Worm (Caenorhabditis elegans) whole organism, L2 larva: ENCODE measurements around the gene egl-4.

Experiments used
- F13H6.1 ChIP-seq: sonication (generic microtip); optimal IDR thresholded peaks from 2 replicates; lab custom pipeline; 2016; ENCODE audit warnings: missing genetic modification characterization, missing compliant biosample characterization
- ZK546.5 ChIP-seq: sonication (generic microtip); optimal IDR thresholded peaks from 2 replicates; lab custom pipeline; 2017; ENCODE audit warnings: missing biosample characterization, missing genetic modification characterization
- alr-1 ChIP-seq: fragments of 150-350 bp; optimal IDR thresholded peaks from 2 replicates; lab custom pipeline; 2014; ENCODE audit warnings: missing biosample characterization, missing genetic modification characterization
- aly-2 ChIP-seq: fragments of 150-350 bp; optimal IDR thresholded peaks from 2 replicates; lab custom pipeline; 2014; ENCODE audit warnings: missing biosample characterization, missing genetic modification characterization
- ama-1 ChIP-seq: fragments of 150-350 bp; optimal IDR thresholded peaks from 2 replicates; lab custom pipeline; 2018; ENCODE audit warnings: inconsistent platforms
- blmp-1 ChIP-seq: sonication (generic microtip); optimal IDR thresholded peaks from 2 replicates; lab custom pipeline; 2017; ENCODE audit warnings: missing genetic modification characterization, mild to moderate bottlenecking, missing compliant biosample characterization, antibody characterized with exemption, moderate library complexity; ENCODE audit not compliant: insufficient read depth
- ceh-16 ChIP-seq: fragments of 150-350 bp; optimal IDR thresholded peaks from 2 replicates; lab custom pipeline; 2014; ENCODE audit warnings: missing biosample characterization, missing genetic modification characterization
- ceh-82 ChIP-seq: fragments of 150-350 bp; optimal IDR thresholded peaks from 2 replicates; lab custom pipeline; 2014; ENCODE audit warnings: missing biosample characterization, missing genetic modification characterization
- crh-2 ChIP-seq: sonication (generic microtip); optimal IDR thresholded peaks from 2 replicates; lab custom pipeline; 2017; ENCODE audit warnings: missing biosample characterization, missing genetic modification characterization
- dmd-4 ChIP-seq: sonication (generic microtip); optimal IDR thresholded peaks from 2 replicates; lab custom pipeline; 2017; ENCODE audit warnings: missing biosample characterization, missing genetic modification characterization
- egl-27 ChIP-seq: sonication (generic microtip); optimal IDR thresholded peaks from 3 replicates; lab custom pipeline; 2017; ENCODE audit warnings: missing biosample characterization, missing genetic modification reagents, missing genetic modification characterization
- elt-1 ChIP-seq: fragments of 150-350 bp; optimal IDR thresholded peaks from 2 replicates; lab custom pipeline; 2014; ENCODE audit warnings: missing biosample characterization, missing genetic modification characterization
- elt-3 ChIP-seq: sonication (generic microtip); optimal IDR thresholded peaks from 2 replicates; lab custom pipeline; 2017; ENCODE audit warnings: missing biosample characterization, missing genetic modification characterization
- fos-1 ChIP-seq: fragments of 150-350 bp; optimal IDR thresholded peaks from 2 replicates; lab custom pipeline; 2014; ENCODE audit warnings: missing biosample characterization, missing genetic modification characterization
- gmeb-1 ChIP-seq: fragments of 150-350 bp; optimal IDR thresholded peaks from 2 replicates; lab custom pipeline; 2014; ENCODE audit warnings: missing biosample characterization, missing genetic modification characterization
- lin-11 ChIP-seq: fragments of 150-350 bp; sonication (generic microtip); optimal IDR thresholded peaks from 2 replicates; lab custom pipeline; 2014; ENCODE audit warnings: missing biosample characterization, missing genetic modification characterization, inconsistent platforms, mixed read lengths
- lin-13 ChIP-seq: fragments of 150-350 bp; optimal IDR thresholded peaks from 2 replicates; lab custom pipeline; 2014; ENCODE audit warnings: missing biosample characterization, missing genetic modification reagents, missing genetic modification characterization
- lsy-2 ChIP-seq, 2 experiments: fragments of 150-350 bp in 1 of 2; sonication (generic microtip) in 1 of 2; optimal IDR thresholded peaks; 2 replicates each; lab custom pipeline; 2014 to 2017; ENCODE audit warnings: missing biosample characterization in 2 of 2, missing genetic modification characterization in 2 of 2
- mdl-1 ChIP-seq, 2 experiments: fragments of 150-350 bp in 1 of 2; sonication (generic microtip) in 1 of 2; optimal IDR thresholded peaks; 2 replicates each; lab custom pipeline; 2017; ENCODE audit warnings: missing biosample characterization in 2 of 2, missing genetic modification characterization in 2 of 2
- nhr-11 ChIP-seq: fragments of 150-350 bp; optimal IDR thresholded peaks from 2 replicates; lab custom pipeline; 2014; ENCODE audit warnings: missing biosample characterization, missing genetic modification characterization
- nhr-12 ChIP-seq: fragments of 150-350 bp; optimal IDR thresholded peaks from 2 replicates; lab custom pipeline; 2014; ENCODE audit warnings: missing biosample characterization, missing genetic modification characterization
- nhr-129 ChIP-seq: fragments of 150-350 bp; optimal IDR thresholded peaks from 2 replicates; lab custom pipeline; 2014; ENCODE audit warnings: missing biosample characterization, missing genetic modification characterization
- nhr-23 ChIP-seq: fragments of 150-350 bp; optimal IDR thresholded peaks from 2 replicates; lab custom pipeline; 2014; ENCODE audit warnings: missing biosample characterization, missing genetic modification reagents, missing genetic modification characterization
- nhr-237 ChIP-seq: fragments of 150-350 bp; optimal IDR thresholded peaks from 2 replicates; lab custom pipeline; 2014; ENCODE audit warnings: missing biosample characterization, missing genetic modification characterization
- nhr-25 ChIP-seq: fragments of 150-350 bp; sonication (generic microtip); optimal IDR thresholded peaks from 3 replicates; lab custom pipeline; 2014; ENCODE audit warnings: missing biosample characterization, missing genetic modification characterization
- nhr-6 ChIP-seq: fragments of 150-350 bp; optimal IDR thresholded peaks from 2 replicates; lab custom pipeline; 2014; ENCODE audit warnings: missing biosample characterization, missing genetic modification characterization
- nhr-77 ChIP-seq: fragments of 150-350 bp; optimal IDR thresholded peaks from 2 replicates; lab custom pipeline; 2014; ENCODE audit warnings: missing biosample characterization, missing genetic modification characterization
- peb-1 ChIP-seq: fragments of 150-350 bp; optimal IDR thresholded peaks from 2 replicates; lab custom pipeline; 2014; ENCODE audit warnings: missing biosample characterization, missing genetic modification characterization
- sem-4 ChIP-seq: fragments of 150-350 bp; optimal IDR thresholded peaks from 2 replicates; lab custom pipeline; 2014; ENCODE audit warnings: missing biosample characterization, missing genetic modification reagents, missing genetic modification characterization
- skn-1 ChIP-seq: sonication (generic microtip); optimal IDR thresholded peaks from 2 replicates; lab custom pipeline; 2017; ENCODE audit warnings: missing biosample characterization, missing genetic modification characterization
- sma-9 ChIP-seq, 2 experiments: fragments of 150-350 bp in 1 of 2; sonication (generic microtip) in 1 of 2; optimal IDR thresholded peaks; 2 replicates each; lab custom pipeline; 2014 to 2016; ENCODE audit warnings: missing genetic modification characterization in 2 of 2, mild to moderate bottlenecking in 1 of 2, missing biosample characterization in 1 of 2, missing compliant biosample characterization in 1 of 2, missing genetic modification reagents in 1 of 2, moderate library complexity in 1 of 2
- unc-55 ChIP-seq: fragments of 150-350 bp; sonication (generic microtip); optimal IDR thresholded peaks from 3 replicates; lab custom pipeline; 2014; ENCODE audit warnings: missing biosample characterization, missing genetic modification reagents, missing genetic modification characterization
- unc-62 ChIP-seq: fragments of 150-350 bp; optimal IDR thresholded peaks from 2 replicates; lab custom pipeline; 2014; ENCODE audit warnings: missing biosample characterization, missing genetic modification reagents, missing genetic modification characterization
- zag-1 ChIP-seq: fragments of 150-350 bp; optimal IDR thresholded peaks from 2 replicates; lab custom pipeline; 2014; ENCODE audit warnings: missing biosample characterization, missing genetic modification characterization
- ztf-1 ChIP-seq: fragments of 200-800 bp; sonication (Bioruptor generic); conservative IDR thresholded peaks from 2 replicates; pipeline ENCODE4 v1.3.6; 2022; ENCODE audit warnings: missing genetic modification characterization, missing compliant biosample characterization
- ztf-11 ChIP-seq: sonication (generic microtip); optimal IDR thresholded peaks from 2 replicates; lab custom pipeline; 2017; ENCODE audit warnings: missing biosample characterization, missing genetic modification characterization

egl-4 gene

ce11 chrIV:1904072-1904671, 56.3 kb downstream of the egl-4 start:
- TF ChIP-seq lsy-2 (tag; optimal IDR thresholded peaks at IDR 0.05; lab: Kevin White, UChicago): peak; percentile 42 to 68
- TF ChIP-seq mdl-1 (tag; optimal IDR thresholded peaks at IDR 0.05; lab: Kevin White, UChicago): no peak
- TF ChIP-seq blmp-1 (tag; lab: Kevin White, UChicago): no peak
- no peak for TF ChIP-seq unc-62

DNA sequence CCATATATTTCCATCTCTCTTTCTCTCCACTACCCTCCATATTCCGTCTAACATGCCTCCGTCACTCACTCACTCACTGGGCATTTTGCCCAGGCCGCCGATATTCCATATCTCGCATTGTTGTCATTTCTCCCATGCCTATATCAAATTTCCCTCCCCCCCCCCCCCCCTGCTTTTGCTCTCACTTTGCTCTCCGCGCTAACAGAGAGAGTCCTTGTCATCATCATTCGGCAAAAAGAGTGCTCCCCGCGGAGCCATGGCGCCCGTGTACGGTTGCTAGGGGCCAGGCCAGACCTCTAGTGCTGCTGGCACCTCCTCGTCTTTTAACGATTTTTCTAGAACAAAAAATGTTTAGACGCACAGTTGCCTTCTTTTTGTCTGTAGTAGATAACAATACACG, 57.4 kb downstream of the egl-4 start:
- TF ChIP-seq blmp-1 (tag; lab: Kevin White, UChicago) (no peak), skn-1 (tag; lab: Kevin White, UChicago) (no peak), gmeb-1 (tag; lab: Kevin White, UChicago) (no peak), nhr-77 (tag; lab: Kevin White, UChicago) (no peak), lin-13 (GFP tag; lab: Kevin White, UChicago) (no peak), ztf-11 (no peak), aly-2 (no peak), ZK546.5 (tag; lab: Kevin White, UChicago) (no peak), ama-1 (no peak), fos-1 (tag; lab: Kevin White, UChicago) (no peak)

DNA sequence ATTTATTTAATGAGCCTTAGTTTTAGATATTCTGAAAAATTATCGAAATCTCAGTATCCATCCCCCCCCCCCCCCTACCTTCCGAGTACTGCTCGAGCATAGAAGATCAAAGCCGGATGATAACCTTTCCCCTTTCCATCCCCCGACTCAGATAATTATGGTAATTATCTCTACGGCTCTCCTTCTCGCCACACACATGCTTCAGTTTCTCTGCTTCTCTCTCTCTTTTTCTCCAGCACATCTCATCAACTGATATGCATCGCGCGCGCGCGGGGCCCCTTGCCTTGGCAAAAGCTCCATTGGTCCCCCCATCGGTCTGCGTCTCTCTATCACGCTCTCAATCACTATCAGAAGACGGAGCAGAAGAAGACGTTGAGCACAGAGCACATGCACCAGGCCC, 58.8 kb downstream of the egl-4 start:
- TF ChIP-seq gmeb-1 (tag; lab: Kevin White, UChicago) (no peak), skn-1 (tag; lab: Kevin White, UChicago) (no peak), unc-55 (GFP tag; lab: Kevin White, UChicago) (peak; percentile 13), nhr-237 (tag; lab: Kevin White, UChicago) (no peak), elt-1 (tag; lab: Kevin White, UChicago) (no peak)

- TF ChIP-seq lin-11 (tag; lab: Kevin White, UChicago): no peak
- TF ChIP-seq F13H6.1 (tag; lab: Kevin White, UChicago): no peak
- no peak for TF ChIP-seq nhr-237 (tag; lab: Kevin White, UChicago)
- no peak for TF ChIP-seq mdl-1 (tag; optimal IDR thresholded peaks at IDR 0.05; lab: Kevin White, UChicago)
- TF ChIP-seq ama-1: no peak
- no peak for TF ChIP-seq sem-4
- TF ChIP-seq unc-55 (GFP tag; lab: Kevin White, UChicago): no peak
- TF ChIP-seq nhr-129 (tag; lab: Kevin White, UChicago): no peak
- TF ChIP-seq elt-3 (tag; lab: Kevin White, UChicago): no peak
Measured at ce11 chrIV:1908467-1908866, 60.6 kb downstream of the egl-4 start.

DNA sequence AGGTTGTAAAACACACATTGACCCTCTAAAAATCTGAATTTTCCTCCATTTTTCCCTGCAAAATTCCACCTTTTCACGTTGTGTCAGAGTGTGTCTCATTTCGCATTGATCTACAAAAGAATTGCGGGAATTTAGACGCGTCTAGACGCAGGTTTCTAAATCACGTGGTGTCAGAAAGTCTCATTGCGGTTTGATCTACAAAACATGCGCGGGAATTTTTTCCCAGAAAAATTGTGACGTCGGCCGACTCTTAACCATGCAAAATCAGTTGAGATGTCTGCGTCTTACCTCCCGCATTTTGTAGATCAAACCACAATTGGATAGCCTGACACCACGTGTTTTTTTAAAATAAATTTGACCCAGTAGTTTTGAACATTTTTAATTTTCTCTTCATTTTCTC, 61.0 kb downstream of the egl-4 start:
- TF ChIP-seq nhr-77 (tag; lab: Kevin White, UChicago) (no peak), alr-1 (tag; lab: Kevin White, UChicago) (no peak), lin-13 (GFP tag; lab: Kevin White, UChicago) (no peak), ztf-11 (no peak), peb-1 (tag; lab: Kevin White, UChicago) (no peak)

DNA sequence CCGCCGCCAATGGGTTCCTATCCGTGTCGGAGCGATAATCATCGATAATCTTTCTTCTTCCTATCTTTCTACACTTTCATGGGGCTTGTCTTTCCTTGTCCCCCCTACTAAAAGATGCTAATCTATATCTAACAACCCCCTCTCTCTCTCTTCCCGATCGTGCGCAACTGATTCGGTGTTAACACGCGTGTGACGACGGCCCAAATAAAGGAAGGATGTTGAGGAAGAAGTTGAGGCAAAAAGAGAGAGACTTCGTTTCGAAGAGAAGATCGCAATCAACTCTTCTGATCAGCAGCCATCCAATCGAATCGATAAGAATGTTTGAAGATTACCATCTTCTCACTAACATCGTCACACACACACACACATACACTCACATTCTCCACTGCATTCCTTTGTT, 63.4 kb downstream of the egl-4 start:
- no peak for TF ChIP-seq nhr-6
- peak; percentile 90 for TF ChIP-seq ceh-16 (tag; lab: Kevin White, UChicago)
- TF ChIP-seq ceh-82 (tag; lab: Kevin White, UChicago): no peak
- TF ChIP-seq nhr-11 (tag; lab: Kevin White, UChicago): no peak
- TF ChIP-seq ztf-1 (GFP tag; lab: Robert Waterston, UW): no peak
- no peak for TF ChIP-seq nhr-25 (tag; lab: Kevin White, UChicago)
- no peak for TF ChIP-seq zag-1 (tag; lab: Kevin White, UChicago)
- TF ChIP-seq peb-1 (tag; lab: Kevin White, UChicago): no peak
- no peak for TF ChIP-seq nhr-12 (tag; lab: Kevin White, UChicago)
- peak; percentile 98 for TF ChIP-seq elt-1 (tag; lab: Kevin White, UChicago)
- TF ChIP-seq crh-2 (tag; lab: Kevin White, UChicago): no peak
- TF ChIP-seq ztf-11: no peak
- TF ChIP-seq dmd-4: no peak
- peak; percentile 27 for TF ChIP-seq egl-27 (tag; lab: Kevin White, UChicago)
- TF ChIP-seq skn-1 (tag; lab: Kevin White, UChicago): no peak
- TF ChIP-seq lsy-2 (tag; optimal IDR thresholded peaks at IDR 0.05; lab: Kevin White, UChicago): no peak
- no peak for TF ChIP-seq ama-1
- TF ChIP-seq sma-9 (GFP tag; optimal IDR thresholded peaks at IDR 0.05; lab: Kevin White, UChicago): peak; percentile 18
- TF ChIP-seq sma-9 (tag; optimal IDR thresholded peaks at IDR 0.05; lab: Kevin White, UChicago): no peak
- peak; percentile 94 for TF ChIP-seq nhr-23 (tag; lab: Kevin White, UChicago)
- no peak for TF ChIP-seq lin-11 (tag; lab: Kevin White, UChicago)
- no peak for TF ChIP-seq aly-2
- TF ChIP-seq gmeb-1 (tag; lab: Kevin White, UChicago): no peak
- TF ChIP-seq alr-1 (tag; lab: Kevin White, UChicago): no peak
- TF ChIP-seq, all 48 proteins: peak for 5
